Worm (Caenorhabditis elegans): ENCODE measurements around the gene mmaa-1.

Gene mmaa-1

DNA sequence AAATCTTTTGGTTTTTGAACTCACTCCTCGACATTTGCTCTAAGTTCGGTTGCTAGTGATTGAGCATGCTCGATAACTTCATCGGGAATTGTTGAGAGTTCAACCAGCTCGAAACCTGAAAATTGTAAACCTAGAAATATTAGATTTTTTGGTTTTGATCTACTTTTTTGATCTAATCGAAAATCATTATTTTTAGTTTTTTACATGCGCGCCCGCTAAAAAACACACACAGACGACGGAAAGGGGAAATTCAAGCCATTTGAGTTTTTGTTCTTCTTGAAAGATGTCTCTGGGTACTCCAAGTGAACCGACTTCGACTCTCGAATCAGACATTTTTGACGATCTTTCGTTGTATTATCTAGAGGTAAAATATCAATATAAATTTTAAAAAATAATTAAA, 35.6 kb downstream of the mmaa-1 start, which contains the start of gene nos-2:
nos-2 (plus strand) TSS at position 228 of the 400 bp plus-strand sequence.
- TF ChIP-seq fkh-6 (tag; optimal IDR thresholded peaks at IDR 0.05) (no peak), gmeb-2 (tag; optimal IDR thresholded peaks at IDR 0.05) (no peak), hlh-15 (tag; optimal IDR thresholded peaks at IDR 0.05) (no peak), ceh-18 (tag; optimal IDR thresholded peaks at IDR 0.05) (no peak), Y22D7AL.16 (tag; optimal IDR thresholded peaks at IDR 0.05) (no peak), nfya-1 (tag; optimal IDR thresholded peaks at IDR 0.05) (no peak), npax-4 (tag; optimal IDR thresholded peaks at IDR 0.05) (no peak), lim-6 (tag; optimal IDR thresholded peaks at IDR 0.05) (no peak), ttx-3 (tag; optimal IDR thresholded peaks at IDR 0.05) (no peak), dmd-4 (tag; optimal IDR thresholded peaks at IDR 0.05; ENCODE audit: borderline replicate concordance) (no peak)

DNA sequence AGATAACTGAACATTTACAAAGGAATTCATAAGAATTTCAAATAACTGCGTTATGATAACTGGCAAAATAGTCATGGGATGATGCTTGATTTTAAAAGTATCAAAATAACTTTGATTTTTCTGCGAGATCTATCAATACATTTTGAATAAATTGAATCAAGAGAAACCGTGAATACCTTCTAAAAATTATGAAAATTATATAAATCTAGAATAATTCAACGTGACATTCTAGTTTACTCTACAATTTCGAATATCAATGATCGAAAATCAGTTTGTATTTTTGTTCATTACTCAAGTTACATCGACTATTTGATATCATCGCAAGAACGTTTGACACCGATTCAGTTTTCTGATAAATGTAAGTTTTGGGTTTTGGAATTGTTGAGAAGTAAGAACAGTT, 39.2 kb downstream of the mmaa-1 start, which contains the start of gene acs-6:
acs-6 (plus strand) TSS at position 301 of the 400 bp plus-strand sequence.
- TF ChIP-seq elt-2 (tag; optimal IDR thresholded peaks at IDR 0.05) (no peak), zip-5 (tag; optimal IDR thresholded peaks at IDR 0.05) (no peak)

DNA sequence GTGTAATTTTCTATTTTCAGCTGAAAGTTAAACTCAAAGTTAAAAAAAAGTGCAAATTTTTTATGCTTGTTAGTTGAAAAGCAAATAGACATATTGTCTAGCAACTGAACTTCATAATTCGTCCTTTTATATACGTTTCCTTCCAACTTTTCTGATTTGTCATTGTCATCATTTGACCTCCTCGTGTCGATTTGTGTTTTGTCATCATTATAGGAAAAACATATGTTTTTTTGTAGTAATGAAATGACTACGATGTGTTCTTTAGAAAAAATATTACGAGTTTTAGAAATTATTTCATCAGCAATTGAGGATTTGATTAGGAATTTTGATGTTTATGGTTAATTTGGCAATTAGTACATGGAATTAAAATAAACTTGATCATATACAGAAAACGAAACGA, 40.2 kb downstream of the mmaa-1 start:
- TF ChIP-seq mec-3 (tag; optimal IDR thresholded peaks at IDR 0.05; ENCODE audit: borderline replicate concordance): no peak
- no peak for TF ChIP-seq sdc-2 (tag; optimal IDR thresholded peaks at IDR 0.05)
- no peak for TF ChIP-seq madf-2 (tag; optimal IDR thresholded peaks at IDR 0.05)
- TF ChIP-seq unc-55 (GFP tag; optimal IDR thresholded peaks at IDR 0.05): no peak
- TF ChIP-seq sox-2 (GFP tag; IDR thresholded peaks at IDR 0.05): no peak
- TF ChIP-seq ceh-31 (tag; optimal IDR thresholded peaks at IDR 0.05): no peak
- no peak for TF ChIP-seq fkh-6 (tag; optimal IDR thresholded peaks at IDR 0.05)
- no peak for TF ChIP-seq K02D7.2 (tag; optimal IDR thresholded peaks at IDR 0.05)
- TF ChIP-seq gmeb-2 (tag; optimal IDR thresholded peaks at IDR 0.05): no peak
- no peak for TF ChIP-seq che-1 (tag; optimal IDR thresholded peaks at IDR 0.05)
- no peak for TF ChIP-seq pha-4 (tag; optimal IDR thresholded peaks at IDR 0.05)
- TF ChIP-seq tbx-7 (tag; optimal IDR thresholded peaks at IDR 0.05): no peak
- no peak for TF ChIP-seq unc-3 (GFP tag; conservative IDR thresholded peaks at IDR 0.05)
- no peak for TF ChIP-seq unc-3 (tag; optimal IDR thresholded peaks at IDR 0.05)
- no peak for TF ChIP-seq ceh-6 (GFP tag; optimal IDR thresholded peaks at IDR 0.05)

DNA sequence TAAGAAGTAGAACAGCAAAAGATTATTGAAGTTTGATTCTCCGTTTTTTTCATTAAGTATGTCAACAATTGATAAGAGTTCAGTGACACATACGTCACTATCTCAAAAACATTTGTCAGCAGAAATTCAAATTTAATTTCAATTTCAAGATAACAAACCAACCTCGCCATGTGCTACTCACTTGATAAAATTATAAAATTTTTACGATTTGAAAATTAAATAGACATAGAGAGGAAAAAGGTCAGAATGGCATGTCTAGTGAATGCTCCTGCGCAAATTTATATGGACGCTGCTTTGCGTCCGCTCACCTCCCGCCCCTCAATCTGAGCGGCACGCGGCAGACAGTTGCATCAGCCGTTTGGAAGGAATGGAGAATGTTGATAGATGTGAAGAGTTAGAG, 40.8 kb downstream of the mmaa-1 start:
- TF ChIP-seq elt-2 (tag; optimal IDR thresholded peaks at IDR 0.05): peak; percentile 34
- TF ChIP-seq pros-1 (tag; optimal IDR thresholded peaks at IDR 0.05): no peak

DNA sequence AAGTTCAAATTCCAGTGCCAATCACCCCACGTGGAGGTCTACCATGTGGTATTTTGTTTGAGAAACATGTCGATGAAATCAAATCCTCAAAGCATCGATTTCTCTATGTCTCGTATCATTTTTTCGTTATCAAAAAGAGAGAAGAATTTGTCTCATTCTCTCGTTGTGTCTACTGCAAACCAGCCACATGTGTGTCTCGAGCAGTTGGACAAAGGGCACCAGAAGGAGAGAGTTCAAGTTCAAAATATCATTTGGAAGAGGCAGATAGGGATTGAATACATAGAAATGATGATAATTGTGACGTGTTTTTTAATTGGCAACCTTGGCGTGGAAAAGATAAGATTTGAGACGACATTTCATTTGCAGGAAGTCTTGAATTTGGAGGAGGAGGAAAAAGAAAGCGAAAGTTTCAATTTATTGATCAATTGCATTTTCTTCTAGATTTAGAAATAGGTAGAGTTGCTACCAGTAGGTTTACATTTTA, 41.6 kb downstream of the mmaa-1 start:
- no peak for TF ChIP-seq ceh-18 (tag; optimal IDR thresholded peaks at IDR 0.05)
- TF ChIP-seq elt-2 (tag; optimal IDR thresholded peaks at IDR 0.05): peak; percentile 38

DNA sequence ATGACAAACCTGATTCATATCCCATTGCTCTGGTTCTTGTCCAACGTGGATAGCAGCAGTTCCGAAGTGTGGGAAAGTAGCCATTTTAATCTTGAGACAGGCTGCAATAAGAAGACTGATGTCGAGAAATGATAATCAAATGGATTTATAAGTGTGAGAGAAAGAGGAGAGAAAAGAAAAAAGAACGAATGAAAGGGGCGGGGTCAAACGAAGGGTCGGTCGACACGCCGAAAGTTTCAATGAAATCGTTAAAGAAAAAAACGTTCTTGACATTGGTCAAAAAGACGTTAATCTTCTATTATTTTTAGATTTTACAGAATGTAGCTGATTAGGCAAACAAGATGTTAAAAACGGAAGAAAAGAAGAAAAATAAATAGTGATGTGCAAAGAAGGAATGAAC, 43.1 kb downstream of the mmaa-1 start, which contains the start of gene cth-2:
cth-2 (minus strand) TSS at position 101 of the 400 bp plus-strand sequence.
- no peak for TF ChIP-seq ceh-18 (tag; optimal IDR thresholded peaks at IDR 0.05)
- no peak for TF ChIP-seq pag-3 (tag; optimal IDR thresholded peaks at IDR 0.05; ENCODE audit: borderline replicate concordance)
- no peak for TF ChIP-seq hlh-30 (tag; optimal IDR thresholded peaks at IDR 0.05; ENCODE audit: insufficient read depth)
- TF ChIP-seq fax-1 (tag; optimal IDR thresholded peaks at IDR 0.05): no peak
- no peak for TF ChIP-seq pqm-1 (tag; optimal IDR thresholded peaks at IDR 0.05)
- TF ChIP-seq dmd-4 (tag; optimal IDR thresholded peaks at IDR 0.05; ENCODE audit: borderline replicate concordance): no peak
- TF ChIP-seq ztf-16 (tag; optimal IDR thresholded peaks at IDR 0.05): no peak
- TF ChIP-seq ahr-1 (tag; optimal IDR thresholded peaks at IDR 0.05): no peak
- TF ChIP-seq K09A11.1 (tag; optimal IDR thresholded peaks at IDR 0.05; ENCODE audit: insufficient read depth): no peak

All from whole organism, late embryonic.